Fruit fly (Drosophila melanogaster) whole organism, embryonic: ENCODE results near the gene Arl6IP1.
A peak's percentile ranks its signal among the peaks of the same experiment; 100 is the strongest.

ENCODE experiments used
- CG10654 ChIP-seq: fragments of 200-800 bp; sonication (Bioruptor generic); optimal IDR thresholded peaks from 2 replicates; lab custom pipeline; 2016; ENCODE audit warnings: missing biosample characterization, missing genetic modification characterization
- CG10959 ChIP-seq: fragments of 200-800 bp; sonication (Bioruptor generic); IDR thresholded peaks from 2 replicates; pipeline ENCODE4 v1.3.6; 2022; ENCODE audit warnings: missing biosample characterization, missing genetic modification characterization
- CG12071 ChIP-seq: fragments of 200-800 bp; sonication (Bioruptor generic); optimal IDR thresholded peaks from 3 replicates; lab custom pipeline; 2018; ENCODE audit warnings: missing biosample characterization, mild to moderate bottlenecking, missing genetic modification characterization
- CG12744 ChIP-seq: fragments of 200-800 bp; sonication (Bioruptor generic); optimal IDR thresholded peaks from 2 replicates; lab custom pipeline; 2016; ENCODE audit warnings: missing biosample characterization, missing genetic modification characterization
- CG14441 ChIP-seq: fragments of 200-800 bp; sonication (Bioruptor generic); IDR thresholded peaks from 2 replicates; pipeline ENCODE4 v1.3.6; 2022; ENCODE audit warnings: missing biosample characterization, missing genetic modification characterization
- CG14667 ChIP-seq: fragments of 200-800 bp; sonication (Bioruptor generic); IDR thresholded peaks from 2 replicates; pipeline ENCODE4 v1.3.6; 2022; ENCODE audit warnings: missing biosample characterization, missing genetic modification characterization
- CG15269 ChIP-seq: fragments of 200-800 bp; sonication (Bioruptor generic); optimal IDR thresholded peaks from 2 replicates; lab custom pipeline; 2018; ENCODE audit warnings: missing biosample characterization, mild to moderate bottlenecking, missing genetic modification characterization, moderate library complexity
- CG17829 ChIP-seq: fragments of 200-800 bp; optimal IDR thresholded peaks from 2 replicates; lab custom pipeline; 2019; ENCODE audit warnings: missing biosample characterization, mild to moderate bottlenecking, missing genetic modification characterization, moderate library complexity
- CG17912 ChIP-seq: fragments of 200-800 bp; sonication (Bioruptor generic); optimal IDR thresholded peaks from 2 replicates; lab custom pipeline; 2018; ENCODE audit warnings: missing biosample characterization, mild to moderate bottlenecking, missing genetic modification characterization
- CG3726 ChIP-seq: fragments of 200-800 bp; sonication (Bioruptor generic); IDR thresholded peaks from 3 replicates; pipeline ENCODE4, ENCODE4 v1.3.6; 2022; ENCODE audit warnings: missing biosample characterization, missing genetic modification characterization
- CG4424 ChIP-seq: fragments of 200-800 bp; sonication (Bioruptor generic); optimal IDR thresholded peaks from 3 replicates; lab custom pipeline; 2016; ENCODE audit warnings: missing biosample characterization, missing genetic modification characterization
- CG6272 ChIP-seq: fragments of 200-800 bp; sonication (Bioruptor generic); IDR thresholded peaks from 2 replicates; pipeline ENCODE4 v1.3.6; 2022; ENCODE audit warnings: missing biosample characterization, missing genetic modification characterization
- CG6683 ChIP-seq: fragments of 200-800 bp; sonication (Bioruptor generic); optimal IDR thresholded peaks from 2 replicates; lab custom pipeline; 2017; ENCODE audit warnings: missing biosample characterization, mild to moderate bottlenecking, missing genetic modification characterization, missing genetic modification reagents
- CG6765 ChIP-seq: fragments of 200-800 bp; sonication (Bioruptor generic); optimal IDR thresholded peaks from 3 replicates; lab custom pipeline; 2017; ENCODE audit warnings: missing biosample characterization, mild to moderate bottlenecking, missing genetic modification characterization
- CG8359 ChIP-seq: fragments of 200-800 bp; sonication (Bioruptor generic); optimal IDR thresholded peaks from 2 replicates; lab custom pipeline; 2017; ENCODE audit warnings: missing biosample characterization, mild to moderate bottlenecking, missing genetic modification characterization, borderline replicate concordance
- CG8388 ChIP-seq: fragments of 200-800 bp; sonication (Bioruptor generic); optimal IDR thresholded peaks from 2 replicates; lab custom pipeline; 2019; ENCODE audit warnings: missing biosample characterization, mild to moderate bottlenecking, missing genetic modification characterization, moderate library complexity
- CG9932 ChIP-seq: fragments of 200-800 bp; sonication (Bioruptor generic); IDR thresholded peaks from 2 replicates; pipeline ENCODE4 v1.3.6; 2022; ENCODE audit warnings: missing biosample characterization, missing genetic modification characterization
- D19B ChIP-seq: fragments of 200-800 bp; sonication (Bioruptor generic); optimal IDR thresholded peaks from 2 replicates; lab custom pipeline; 2017; ENCODE audit warnings: missing biosample characterization, mild to moderate bottlenecking, missing genetic modification characterization
- Dek ChIP-seq: fragments of 200-800 bp; sonication (Bioruptor generic); optimal IDR thresholded peaks from 3 replicates; lab custom pipeline; 2019; ENCODE audit warnings: missing biosample characterization, mild to moderate bottlenecking, missing genetic modification characterization, moderate library complexity
- GATAe ChIP-seq: fragments of 200-800 bp; sonication (Bioruptor generic); conservative IDR thresholded peaks from 2 replicates; pipeline ENCODE4 v1.3.6; 2022; ENCODE audit warnings: missing biosample characterization, missing genetic modification characterization
- HmgZ ChIP-seq: fragments of 200-800 bp; sonication (Bioruptor generic); optimal IDR thresholded peaks from 2 replicates; lab custom pipeline; 2018; ENCODE audit warnings: missing biosample characterization, mild to moderate bottlenecking, missing genetic modification characterization
- Jarid2 ChIP-seq: fragments of 200-800 bp; sonication (Bioruptor generic); optimal IDR thresholded peaks from 3 replicates; lab custom pipeline; 2017; ENCODE audit warnings: mild to moderate bottlenecking, missing biosample characterization, missing genetic modification reagents, missing genetic modification characterization
- Lpt ChIP-seq: fragments of >200 bp; optimal IDR thresholded peaks from 2 replicates; lab custom pipeline; 2018; ENCODE audit warnings: missing biosample characterization, missing genetic modification characterization
- Mes4 ChIP-seq: fragments of 200-800 bp; sonication (Bioruptor generic); optimal IDR thresholded peaks from 2 replicates; lab custom pipeline; 2016; ENCODE audit warnings: missing biosample characterization, missing genetic modification characterization
- Mrtf ChIP-seq: fragments of 200-800 bp; sonication (Bioruptor generic); IDR thresholded peaks from 3 replicates; pipeline ENCODE4 v1.3.6; 2022; ENCODE audit warnings: missing biosample characterization, missing genetic modification characterization
- Myb ChIP-seq: fragments of 200-800 bp; sonication (Bioruptor generic); optimal IDR thresholded peaks from 2 replicates; lab custom pipeline; 2016; ENCODE audit warnings: missing biosample characterization, missing genetic modification characterization
- Rx ChIP-seq: fragments of 200-800 bp; sonication (Bioruptor generic); IDR thresholded peaks from 2 replicates; pipeline ENCODE4 v1.3.6; 2022; ENCODE audit warnings: missing biosample characterization, missing genetic modification characterization
- Usf ChIP-seq: fragments of 200-800 bp; sonication (Bioruptor generic); optimal IDR thresholded peaks from 2 replicates; lab custom pipeline; 2017; ENCODE audit warnings: missing genotype, missing biosample characterization, missing genetic modification characterization
- crp ChIP-seq, 2 experiments: fragments of 200-800 bp; sonication (Bioruptor generic); optimal IDR thresholded peaks; 2 replicates in 1 of 2; 3 replicates in 1 of 2; lab custom pipeline; 2017; ENCODE audit warnings: missing biosample characterization in 2 of 2, missing genetic modification characterization in 2 of 2, mild to moderate bottlenecking in 1 of 2, moderate library complexity in 1 of 2
- dmrt99B ChIP-seq: fragments of 200-800 bp; sonication (Bioruptor generic); optimal IDR thresholded peaks from 2 replicates; lab custom pipeline; 2018; ENCODE audit warnings: missing biosample characterization, mild to moderate bottlenecking, missing genetic modification characterization, moderate library complexity
- fd64A ChIP-seq: fragments of 200-800 bp; sonication (Bioruptor generic); optimal IDR thresholded peaks from 3 replicates; lab custom pipeline; 2018; ENCODE audit warnings: missing biosample characterization, mild to moderate bottlenecking, missing genetic modification characterization
- gro ChIP-seq: fragments of 200-800 bp; sonication (Bioruptor generic); optimal IDR thresholded peaks from 2 replicates; lab custom pipeline; 2016; ENCODE audit warnings: missing biosample characterization, missing genetic modification characterization
- gt ChIP-seq: fragments of 200-800 bp; sonication (Bioruptor generic); IDR thresholded peaks from 2 replicates; pipeline ENCODE4 v1.3.6; 2022; ENCODE audit warnings: missing biosample characterization, missing genetic modification characterization
- insv ChIP-seq, 2 experiments: fragments of 200-800 bp; sonication (Bioruptor generic); optimal IDR thresholded peaks; 3 replicates each; lab custom pipeline; 2016 to 2018; ENCODE audit warnings: missing biosample characterization in 2 of 2, missing genetic modification characterization in 2 of 2
- nom ChIP-seq: fragments of 200-800 bp; sonication (Bioruptor generic); optimal IDR thresholded peaks from 2 replicates; lab custom pipeline; 2017; ENCODE audit warnings: missing biosample characterization, missing genetic modification characterization, mild to moderate bottlenecking, moderate library complexity, missing genetic modification reagents
- org-1 ChIP-seq: fragments of 200-800 bp; sonication (Bioruptor generic); optimal IDR thresholded peaks from 2 replicates; lab custom pipeline; 2017; ENCODE audit warnings: missing biosample characterization, missing genetic modification characterization
- peb ChIP-seq: fragments of 200-800 bp; sonication (Bioruptor generic); IDR thresholded peaks from 2 replicates; pipeline ENCODE4 v1.3.6; 2022; ENCODE audit warnings: missing biosample characterization, missing genetic modification characterization
- pfk ChIP-seq: fragments of 200-800 bp; sonication (Bioruptor generic); optimal IDR thresholded peaks from 2 replicates; lab custom pipeline; 2018; ENCODE audit warnings: missing biosample characterization, mild to moderate bottlenecking, missing genetic modification characterization, moderate library complexity
- prd ChIP-seq, 3 experiments: fragments of >200 bp in 2 of 3; fragments of 200-800 bp in 1 of 3; sonication (Bioruptor generic) in 1 of 3; optimal IDR thresholded peaks in 2 of 3; IDR thresholded peaks in 1 of 3; 2 replicates in 2 of 3; 3 replicates in 1 of 3; pipeline versions ENCODE4 v1.3.6 to Lab custom; 2017 to 2022; ENCODE audit warnings: missing biosample characterization in 1 of 3, missing genetic modification characterization in 1 of 3
- schlank ChIP-seq: fragments of 200-800 bp; sonication (Bioruptor generic); optimal IDR thresholded peaks from 2 replicates; lab custom pipeline; 2018; ENCODE audit warnings: missing biosample characterization, mild to moderate bottlenecking, missing genetic modification characterization
- scrt ChIP-seq: fragments of 200-800 bp; sonication (Bioruptor generic); optimal IDR thresholded peaks from 2 replicates; lab custom pipeline; 2018; ENCODE audit warnings: missing biosample characterization, mild to moderate bottlenecking, missing genetic modification characterization, moderate library complexity
- sob ChIP-seq: fragments of 200-800 bp; sonication (Bioruptor generic); IDR thresholded peaks from 2 replicates; pipeline ENCODE4 v1.3.6; 2022; ENCODE audit warnings: missing biosample characterization, missing genetic modification characterization
- ssp ChIP-seq: fragments of 200-800 bp; sonication (Bioruptor generic); IDR thresholded peaks from 2 replicates; pipeline ENCODE4 v1.3.6; 2022; ENCODE audit warnings: missing biosample characterization, missing genetic modification characterization
- tap ChIP-seq: fragments of 200-800 bp; optimal IDR thresholded peaks from 3 replicates; lab custom pipeline; 2019; ENCODE audit warnings: missing biosample characterization, mild to moderate bottlenecking, missing genetic modification characterization, moderate library complexity
- unc-4 ChIP-seq: fragments of 200-800 bp; sonication (Bioruptor generic); IDR thresholded peaks from 2 replicates; pipeline ENCODE4 v1.3.6; 2022; ENCODE audit warnings: missing biosample characterization, missing genetic modification characterization; ENCODE audit not compliant: partially characterized antibody
- wor ChIP-seq: fragments of 200-800 bp; sonication (Bioruptor generic); IDR thresholded peaks from 2 replicates; pipeline ENCODE4 v1.3.6; 2022; ENCODE audit warnings: missing biosample characterization, missing genetic modification characterization
- yki ChIP-seq: fragments of >200 bp; optimal IDR thresholded peaks from 3 replicates; lab custom pipeline; 2018
- zfh2 ChIP-seq: fragments of 200-800 bp; sonication (Bioruptor generic); optimal IDR thresholded peaks from 2 replicates; lab custom pipeline; 2016; ENCODE audit warnings: missing biosample characterization, missing genetic modification characterization

Gene Arl6IP1

dm6 chr3R:16655494-16656493 is 12.4 kb downstream of the Arl6IP1 start, which contains the start of gene modSP (continued):
- TF ChIP-seq Jarid2 (peak; percentile 61), CG12744 (peak; percentile 6), CG10959 (GFP tag; lab: Robert Waterston, UW) (no peak), CG6272 (GFP tag; lab: Robert Waterston, UW) (no peak), CG17829 (tag; lab: Kevin White, UChicago) (peak; percentile 29), gro (GFP tag; lab: Kevin White, UChicago) (no peak), CG6683 (GFP tag; lab: Kevin White, UChicago) (no peak), nom (GFP tag; lab: Kevin White, UChicago) (peak; percentile 75), CG6765 (GFP tag; lab: Kevin White, UChicago) (no peak), peb (no peak), tap (tag; lab: Kevin White, UChicago) (no peak), prd (optimal IDR thresholded peaks at IDR 0.05; lab: Kevin White, UChicago) (no peak), prd (GFP tag; IDR thresholded peaks at IDR 0.05; lab: Robert Waterston, UW) (no peak), schlank (no peak), Myb (peak; percentile 40), sob (GFP tag; lab: Robert Waterston, UW) (peak; percentile 41; the same call in 1 of the 2 replicates), dmrt99B (tag; lab: Kevin White, UChicago) (no peak), Usf (GFP tag; lab: Kevin White, UChicago) (no peak), CG10654 (GFP tag; lab: Kevin White, UChicago) (no peak), pfk (GFP tag; lab: Kevin White, UChicago) (no peak), unc-4 (peak; percentile 60; the same call in 1 of the 2 replicates), HmgZ (tag; lab: Kevin White, UChicago) (no peak), Lpt (GFP tag; lab: Kevin White, UChicago) (no peak), org-1 (GFP tag; lab: Kevin White, UChicago) (no peak), CG3726 (GFP tag; lab: Robert Waterston, UW) (no peak), Rx (GFP tag; lab: Robert Waterston, UW) (peak; percentile 22; the same call in 1 of the 2 replicates), crp (GFP tag; optimal IDR thresholded peaks at IDR 0.05; lab: Kevin White, UChicago) (no peak), zfh2 (peak; percentile 25), CG15269 (tag; lab: Kevin White, UChicago) (no peak), scrt (no peak), CG9932 (peak; percentile 57), fd64A (GFP tag; lab: Kevin White, UChicago) (no peak), CG8359 (GFP tag; lab: Kevin White, UChicago) (no peak), CG17912 (no peak), CG12071 (GFP tag; lab: Kevin White, UChicago) (no peak), wor (GFP tag; lab: Robert Waterston, UW) (no peak), insv (GFP tag; optimal IDR thresholded peaks at IDR 0.05; lab: Kevin White, UChicago) (peak in 1 of 2 experiments; percentile 14), CG14667 (no peak), Dek (tag; lab: Kevin White, UChicago) (peak; percentile 4), ssp (peak; percentile 64), D19B (GFP tag; lab: Kevin White, UChicago) (peak; percentile 45), yki (no peak), Mes4 (no peak), CG14441 (peak; percentile 43; the same call in 1 of the 2 replicates), gt (GFP tag; lab: Robert Waterston, UW) (no peak), Mrtf (GFP tag; lab: Robert Waterston, UW) (peak; percentile 37; the same call in 1 of the 3 replicates), CG4424 (no peak), GATAe (no peak), CG8388 (GFP tag; lab: Kevin White, UChicago) (no peak)
